Fruit fly (Drosophila melanogaster) whole organism, pupa: Measurements from ENCODE around the gene aurA.

Source experiments
- CG10348 ChIP-seq: fragments of 200-800 bp; sonication (Bioruptor generic); IDR thresholded peaks from 2 replicates; pipeline ENCODE4 v1.3.6; 2022; ENCODE audit warnings: missing biosample characterization, missing genetic modification characterization
- CG12605 ChIP-seq: fragments of 200-800 bp; sonication (Bioruptor generic); IDR thresholded peaks from 2 replicates; pipeline ENCODE4 v1.3.6; 2022; ENCODE audit warnings: missing biosample characterization, missing genetic modification characterization
- CG14655 ChIP-seq: fragments of 200-800 bp; sonication (Bioruptor generic); optimal IDR thresholded peaks from 3 replicates; lab custom pipeline; 2017; ENCODE audit warnings: mild to moderate bottlenecking, missing biosample characterization, missing genetic modification reagents, missing genetic modification characterization
- CG4496 ChIP-seq: fragments of 200-800 bp; sonication (Bioruptor generic); IDR thresholded peaks from 3 replicates; pipeline ENCODE4 v1.3.6; 2022; ENCODE audit warnings: missing biosample characterization, missing genetic modification characterization
- CG8159 ChIP-seq: fragments of 200-800 bp; sonication (Bioruptor generic); optimal IDR thresholded peaks from 3 replicates; lab custom pipeline; 2018; ENCODE audit warnings: missing biosample characterization, mild to moderate bottlenecking, missing genetic modification characterization, moderate library complexity
- CG8301 ChIP-seq: fragments of 200-800 bp; sonication (Bioruptor generic); optimal IDR thresholded peaks from 2 replicates; lab custom pipeline; 2018; ENCODE audit warnings: missing biosample characterization, mild to moderate bottlenecking, missing genetic modification characterization
- CG9948 ChIP-seq: fragments of 200-800 bp; sonication (Bioruptor generic); optimal IDR thresholded peaks from 2 replicates; lab custom pipeline; 2018; ENCODE audit warnings: missing biosample characterization, mild to moderate bottlenecking, missing genetic modification characterization, moderate library complexity
- D1 ChIP-seq: fragments of 200-800 bp; sonication (Bioruptor generic); optimal IDR thresholded peaks from 2 replicates; lab custom pipeline; 2018; ENCODE audit warnings: missing biosample characterization, mild to moderate bottlenecking, missing genetic modification characterization, moderate library complexity
- Ets98B ChIP-seq: fragments of 200-800 bp; sonication (Bioruptor generic); IDR thresholded peaks from 2 replicates; pipeline ENCODE4 v1.3.6; 2022; ENCODE audit warnings: missing biosample characterization, missing genetic modification characterization
- Pif1B ChIP-seq: fragments of 200-800 bp; sonication (Bioruptor generic); optimal IDR thresholded peaks from 3 replicates; lab custom pipeline; 2016; ENCODE audit warnings: missing biosample characterization, missing genetic modification characterization
- Snoo ChIP-seq: fragments of 200-800 bp; sonication (Bioruptor generic); optimal IDR thresholded peaks from 3 replicates; lab custom pipeline; 2017; ENCODE audit warnings: missing biosample characterization, mild to moderate bottlenecking, missing genetic modification characterization, inconsistent platforms
- fd96Ca ChIP-seq: fragments of 200-800 bp; sonication (Bioruptor generic); IDR thresholded peaks from 3 replicates; pipeline ENCODE4 v1.3.6; 2022; ENCODE audit warnings: missing biosample characterization, missing genetic modification characterization
- rn ChIP-seq: fragments of 200-800 bp; sonication (Bioruptor generic); IDR thresholded peaks from 2 replicates; pipeline ENCODE4 v1.3.6; 2022; ENCODE audit warnings: missing biosample characterization, missing genetic modification characterization

DNA sequence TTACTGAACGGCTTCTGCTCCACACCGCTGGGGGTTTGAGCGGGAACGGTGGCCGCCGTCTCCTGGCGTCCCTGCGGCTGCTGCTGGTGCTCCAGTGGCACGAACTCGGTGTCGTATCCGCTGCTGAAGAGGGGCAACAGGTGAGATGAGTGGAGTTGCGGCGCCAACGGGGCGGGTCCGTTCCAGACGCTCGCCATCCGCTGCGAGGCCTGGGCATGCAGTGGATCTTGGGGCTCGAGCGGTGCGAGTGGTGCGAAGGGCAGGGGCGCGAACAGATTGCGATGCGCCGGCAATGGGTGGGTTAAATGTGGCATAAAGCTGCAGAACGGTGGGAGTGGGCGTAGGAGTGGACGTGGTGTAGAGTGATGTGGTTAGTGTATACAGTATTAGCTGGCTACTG is 26.3 kb downstream of the aurA start:
- TF ChIP-seq fd96Ca (GFP tag; lab: Robert Waterston, UW): no peak
- no peak for TF ChIP-seq CG4496
- TF ChIP-seq CG8301 (tag; lab: Kevin White, UChicago): no peak
- no peak for TF ChIP-seq CG10348 (GFP tag; lab: Robert Waterston, UW)
- no peak for TF ChIP-seq D1 (tag; lab: Kevin White, UChicago)
- TF ChIP-seq CG12605 (GFP tag; lab: Robert Waterston, UW): no peak
- no peak for TF ChIP-seq Snoo
- TF ChIP-seq Ets98B (GFP tag; lab: Robert Waterston, UW): no peak
- TF ChIP-seq rn (GFP tag; lab: Robert Waterston, UW): no peak
- TF ChIP-seq Pif1B (GFP tag; lab: Kevin White, UChicago): no peak
- no peak for TF ChIP-seq CG9948 (tag; lab: Kevin White, UChicago)
- no peak for TF ChIP-seq CG8159
- no peak for TF ChIP-seq CG14655 (GFP tag; lab: Kevin White, UChicago)
